Worm (Caenorhabditis elegans) whole organism, L4 larva: ENCODE measurements around the gene srbc-42.

Source experiments
- aly-2 ChIP-seq: sonication (generic microtip); optimal IDR thresholded peaks from 2 replicates; lab custom pipeline; 2018; ENCODE audit warnings: missing biosample characterization, missing genetic modification characterization
- egl-27 ChIP-seq: sonication (generic microtip); optimal IDR thresholded peaks from 3 replicates; lab custom pipeline; 2017; ENCODE audit warnings: missing biosample characterization, missing genetic modification reagents, missing genetic modification characterization
- hlh-11 ChIP-seq: fragments of 200-800 bp; sonication (Bioruptor generic); optimal IDR thresholded peaks from 2 replicates; lab custom pipeline; 2018; ENCODE audit warnings: mild to moderate bottlenecking, missing genetic modification characterization, missing compliant biosample characterization
- lim-7 ChIP-seq: fragments of 200-800 bp; sonication (Bioruptor generic); IDR thresholded peaks from 2 replicates; pipeline ENCODE4 v1.3.6; 2022; ENCODE audit warnings: missing genetic modification characterization, missing compliant biosample characterization
- lin-39 ChIP-seq: fragments of 150-350 bp; optimal IDR thresholded peaks from 2 replicates; lab custom pipeline; 2014; ENCODE audit warnings: missing biosample characterization, missing genetic modification reagents, missing genetic modification characterization
- lir-3 ChIP-seq: sonication (generic microtip); optimal IDR thresholded peaks from 2 replicates; lab custom pipeline; 2016; ENCODE audit warnings: mild to moderate bottlenecking, missing genetic modification characterization, missing compliant biosample characterization
- nhr-237 ChIP-seq: sonication (generic microtip); optimal IDR thresholded peaks from 2 replicates; lab custom pipeline; 2017; ENCODE audit warnings: missing biosample characterization, missing genetic modification characterization
- nhr-41 ChIP-seq: fragments of 200-800 bp; sonication (Bioruptor generic); IDR thresholded peaks from 2 replicates; pipeline ENCODE4 v1.3.6; 2022; ENCODE audit warnings: missing genetic modification reagents, missing genetic modification characterization, missing compliant biosample characterization
- nhr-6 ChIP-seq: fragments of 150-350 bp; optimal IDR thresholded peaks from 2 replicates; lab custom pipeline; 2014; ENCODE audit warnings: missing biosample characterization, missing genetic modification characterization
- set-16 ChIP-seq: fragments of 200-800 bp; sonication (Bioruptor generic); IDR thresholded peaks from 2 replicates; pipeline ENCODE4 v1.3.6; 2022; ENCODE audit warnings: missing genetic modification reagents, missing genetic modification characterization, missing compliant biosample characterization
- unc-130 ChIP-seq: sonication (generic microtip); optimal IDR thresholded peaks from 2 replicates; lab custom pipeline; 2016; ENCODE audit warnings: missing genetic modification reagents, missing genetic modification characterization, missing compliant biosample characterization
- zfp-3 ChIP-seq: fragments of 200-800 bp; sonication (Bioruptor generic); conservative IDR thresholded peaks from 2 replicates; pipeline ENCODE4 v1.3.6; 2022; ENCODE audit warnings: missing genetic modification reagents, missing genetic modification characterization, missing compliant biosample characterization

ce11 chrV:2150876-2151275, 40.1 kb downstream of the srbc-42 start, which contains the start of gene C45H4.13:
- TF ChIP-seq lin-39 (tag; lab: Kevin White, UChicago) (no peak), set-16 (GFP tag; lab: Robert Waterston, UW) (no peak), nhr-237 (tag; lab: Kevin White, UChicago) (no peak), nhr-41 (GFP tag; lab: Robert Waterston, UW) (no peak), zfp-3 (GFP tag; lab: Robert Waterston, UW) (no peak), nhr-6 (tag; lab: Kevin White, UChicago) (no peak), lim-7 (GFP tag; lab: Robert Waterston, UW) (no peak), lir-3 (tag; lab: Kevin White, UChicago) (no peak), egl-27 (tag; lab: Kevin White, UChicago) (no peak), unc-130 (GFP tag; lab: Kevin White, UChicago) (no peak), aly-2 (tag; lab: Kevin White, UChicago) (no peak), hlh-11 (tag; lab: Kevin White, UChicago) (no peak)
